Fruit fly (Drosophila melanogaster) Kc167 (cell line): ENCODE measurements around the gene CG10561.

ENCODE experiments used
- Sin3A ChIP-seq: fragments of >200 bp; optimal IDR thresholded peaks from 2 replicates; lab custom pipeline; 2018; ENCODE audit warnings: missing external identifiers
- h ChIP-seq: fragments of >200 bp; optimal IDR thresholded peaks from 3 replicates; lab custom pipeline; 2018; ENCODE audit warnings: missing external identifiers
- psq ChIP-seq: fragments of >200 bp; optimal IDR thresholded peaks from 2 replicates; lab custom pipeline; 2017; ENCODE audit warnings: missing external identifiers

- TF ChIP-seq psq (lab: Kevin White, UChicago): no peak
- TF ChIP-seq h (lab: Kevin White, UChicago): no peak
- no peak for TF ChIP-seq Sin3A (lab: Kevin White, UChicago)
These were observed 17.8 kb downstream of the CG10561 start, which contains the start of the genes AsnRS and DCTN6-p27 for dm6 chr2L:19131905-19132402.
